Worm (Caenorhabditis elegans): Measurements from ENCODE around the gene ctbp-1.

ctbp-1 gene

DNA sequence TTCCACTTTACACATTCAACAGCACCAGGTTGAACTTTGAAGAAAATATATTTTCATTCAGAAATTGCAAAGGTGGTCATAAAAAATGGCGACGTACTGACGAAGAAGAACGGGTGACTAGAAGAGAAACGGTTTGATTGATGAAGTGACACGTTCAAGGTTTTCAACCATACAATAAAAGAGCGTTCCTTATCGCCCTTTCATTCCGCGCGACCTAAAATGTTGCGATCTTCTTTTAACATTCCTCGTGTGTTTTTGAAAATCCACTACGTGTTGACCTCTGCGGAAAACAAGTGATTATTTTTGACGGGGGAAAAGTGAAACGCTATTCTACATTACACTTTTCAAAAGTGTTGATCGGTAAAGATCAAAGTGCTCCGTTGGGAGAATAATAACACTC, 34.4 kb upstream of the ctbp-1 start:
- TF ChIP-seq med-1 (GFP tag; optimal IDR thresholded peaks at IDR 0.05; ENCODE audit: insufficient read depth) = no peak
- TF ChIP-seq ztf-23 (GFP tag; IDR thresholded peaks at IDR 0.05) = no peak
- TF ChIP-seq ztf-29 (GFP tag; IDR thresholded peaks at IDR 0.05) = no peak
- no peak for TF ChIP-seq tab-1 (GFP tag; IDR thresholded peaks at IDR 0.05)
- TF ChIP-seq ref-1 (GFP tag; conservative IDR thresholded peaks at IDR 0.05) = no peak
- TF ChIP-seq flt-1 (GFP tag; IDR thresholded peaks at IDR 0.05) = no peak
- no peak for TF ChIP-seq klf-2 (GFP tag; conservative IDR thresholded peaks at IDR 0.05)
- no peak for TF ChIP-seq T22C8.4 (GFP tag; IDR thresholded peaks at IDR 0.05)
- TF ChIP-seq cog-1 (tag; optimal IDR thresholded peaks at IDR 0.05) = no peak

ce11 chrX:5829175-5829574, 33.3 kb upstream of the ctbp-1 start, which contains the start of gene acp-5:
acp-5 (plus strand) TSS chrX:5829435.
- no peak for TF ChIP-seq ztf-23 (GFP tag; IDR thresholded peaks at IDR 0.05)
- TF ChIP-seq T22C8.4 (GFP tag; IDR thresholded peaks at IDR 0.05) = no peak
- TF ChIP-seq ztf-29 (GFP tag; IDR thresholded peaks at IDR 0.05) = no peak
- TF ChIP-seq cog-1 (tag; optimal IDR thresholded peaks at IDR 0.05) = no peak
- no peak for TF ChIP-seq ref-1 (GFP tag; conservative IDR thresholded peaks at IDR 0.05)
- TF ChIP-seq klf-2 (GFP tag; conservative IDR thresholded peaks at IDR 0.05) = no peak
- TF ChIP-seq med-1 (GFP tag; optimal IDR thresholded peaks at IDR 0.05; ENCODE audit: insufficient read depth) = no peak
- no peak for TF ChIP-seq flt-1 (GFP tag; IDR thresholded peaks at IDR 0.05)
- TF ChIP-seq tab-1 (GFP tag; IDR thresholded peaks at IDR 0.05) = no peak

ce11 chrX:5831827-5832226, 30.7 kb upstream of the ctbp-1 start:
- no peak for TF ChIP-seq T22C8.4 (GFP tag; IDR thresholded peaks at IDR 0.05)
- no peak for TF ChIP-seq flt-1 (GFP tag; IDR thresholded peaks at IDR 0.05)
- TF ChIP-seq ref-1 (GFP tag; conservative IDR thresholded peaks at IDR 0.05) = no peak
- no peak for TF ChIP-seq klf-2 (GFP tag; conservative IDR thresholded peaks at IDR 0.05)
- TF ChIP-seq tab-1 (GFP tag; IDR thresholded peaks at IDR 0.05) = no peak
- TF ChIP-seq cog-1 (tag; optimal IDR thresholded peaks at IDR 0.05) = no peak
- TF ChIP-seq ztf-29 (GFP tag; IDR thresholded peaks at IDR 0.05) = no peak
- TF ChIP-seq med-1 (GFP tag; optimal IDR thresholded peaks at IDR 0.05; ENCODE audit: insufficient read depth) = no peak
- TF ChIP-seq ztf-23 (GFP tag; IDR thresholded peaks at IDR 0.05) = no peak

ce11 chrX:5834581-5835481, 27.7 kb upstream of the ctbp-1 start, which contains the start of gene F13D11.4:
F13D11.4 (minus strand) TSS chrX:5834805.
- TF ChIP-seq med-1 (GFP tag; optimal IDR thresholded peaks at IDR 0.05; ENCODE audit: insufficient read depth) = no peak
- TF ChIP-seq T22C8.4 (GFP tag; IDR thresholded peaks at IDR 0.05) = no peak
- no peak for TF ChIP-seq ztf-29 (GFP tag; IDR thresholded peaks at IDR 0.05)
- no peak for TF ChIP-seq ztf-23 (GFP tag; IDR thresholded peaks at IDR 0.05)
- no peak for TF ChIP-seq ref-1 (GFP tag; conservative IDR thresholded peaks at IDR 0.05)

ce11 chrX:5836527-5836926, 26.0 kb upstream of the ctbp-1 start:
- TF ChIP-seq klf-2 (GFP tag; conservative IDR thresholded peaks at IDR 0.05) = no peak
- no peak for TF ChIP-seq tab-1 (GFP tag; IDR thresholded peaks at IDR 0.05)
- TF ChIP-seq T22C8.4 (GFP tag; IDR thresholded peaks at IDR 0.05) = no peak
- no peak for TF ChIP-seq med-1 (GFP tag; optimal IDR thresholded peaks at IDR 0.05; ENCODE audit: insufficient read depth)
- no peak for TF ChIP-seq cog-1 (tag; optimal IDR thresholded peaks at IDR 0.05)
- no peak for TF ChIP-seq flt-1 (GFP tag; IDR thresholded peaks at IDR 0.05)
- no peak for TF ChIP-seq ztf-29 (GFP tag; IDR thresholded peaks at IDR 0.05)
- no peak for TF ChIP-seq ztf-23 (GFP tag; IDR thresholded peaks at IDR 0.05)
- no peak for TF ChIP-seq ref-1 (GFP tag; conservative IDR thresholded peaks at IDR 0.05)

DNA sequence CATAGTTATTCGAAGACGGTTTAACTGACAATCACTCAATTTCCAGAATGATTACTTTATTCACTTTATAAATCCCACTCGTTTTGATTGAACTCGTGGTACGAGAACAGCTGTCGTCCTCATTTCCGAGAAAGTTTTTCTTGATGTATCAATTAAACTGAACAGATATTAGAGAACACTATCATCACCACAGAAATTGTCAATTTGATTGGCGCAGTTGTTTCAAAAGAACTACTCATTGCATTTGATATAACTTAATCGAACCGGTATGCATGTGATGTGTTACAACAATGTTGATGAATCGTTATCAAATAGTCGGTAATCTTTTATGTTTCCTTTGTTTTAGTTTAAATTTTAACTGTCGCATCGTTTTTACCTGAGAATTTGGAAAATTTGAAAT, 25.5 kb upstream of the ctbp-1 start:
- TF ChIP-seq ztf-23 (GFP tag; IDR thresholded peaks at IDR 0.05) = no peak
- no peak for TF ChIP-seq med-1 (GFP tag; optimal IDR thresholded peaks at IDR 0.05; ENCODE audit: insufficient read depth)
- no peak for TF ChIP-seq flt-1 (GFP tag; IDR thresholded peaks at IDR 0.05)
- no peak for TF ChIP-seq ztf-29 (GFP tag; IDR thresholded peaks at IDR 0.05)
- no peak for TF ChIP-seq klf-2 (GFP tag; conservative IDR thresholded peaks at IDR 0.05)
- TF ChIP-seq tab-1 (GFP tag; IDR thresholded peaks at IDR 0.05) = no peak
- no peak for TF ChIP-seq T22C8.4 (GFP tag; IDR thresholded peaks at IDR 0.05)
- TF ChIP-seq cog-1 (tag; optimal IDR thresholded peaks at IDR 0.05) = no peak
- no peak for TF ChIP-seq ref-1 (GFP tag; conservative IDR thresholded peaks at IDR 0.05)

DNA sequence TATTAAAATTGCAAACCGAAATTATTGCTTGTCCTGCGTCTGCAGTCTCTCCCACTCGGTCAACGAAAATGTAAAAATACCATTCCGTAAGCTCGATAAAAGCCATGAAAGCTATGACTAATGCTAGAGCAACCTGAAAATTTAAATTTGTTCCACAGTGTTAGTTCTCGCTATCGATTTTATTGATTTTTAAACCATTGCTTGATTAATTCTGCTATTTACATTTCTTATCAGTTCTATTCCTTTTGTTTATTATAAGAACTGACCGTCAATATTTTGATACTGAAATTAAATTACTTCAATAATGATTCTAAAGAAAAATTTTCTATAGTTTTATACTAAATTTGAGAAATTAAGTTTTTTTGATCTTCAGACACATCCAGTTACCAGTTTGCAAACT, 23.4 kb upstream of the ctbp-1 start:
- TF ChIP-seq cog-1 (tag; optimal IDR thresholded peaks at IDR 0.05) = no peak
- no peak for TF ChIP-seq ztf-23 (GFP tag; IDR thresholded peaks at IDR 0.05)
- no peak for TF ChIP-seq med-1 (GFP tag; optimal IDR thresholded peaks at IDR 0.05; ENCODE audit: insufficient read depth)
- TF ChIP-seq tab-1 (GFP tag; IDR thresholded peaks at IDR 0.05) = no peak
- no peak for TF ChIP-seq flt-1 (GFP tag; IDR thresholded peaks at IDR 0.05)
- no peak for TF ChIP-seq ref-1 (GFP tag; conservative IDR thresholded peaks at IDR 0.05)
- TF ChIP-seq klf-2 (GFP tag; conservative IDR thresholded peaks at IDR 0.05) = no peak
- no peak for TF ChIP-seq T22C8.4 (GFP tag; IDR thresholded peaks at IDR 0.05)
- TF ChIP-seq ztf-29 (GFP tag; IDR thresholded peaks at IDR 0.05) = no peak

DNA sequence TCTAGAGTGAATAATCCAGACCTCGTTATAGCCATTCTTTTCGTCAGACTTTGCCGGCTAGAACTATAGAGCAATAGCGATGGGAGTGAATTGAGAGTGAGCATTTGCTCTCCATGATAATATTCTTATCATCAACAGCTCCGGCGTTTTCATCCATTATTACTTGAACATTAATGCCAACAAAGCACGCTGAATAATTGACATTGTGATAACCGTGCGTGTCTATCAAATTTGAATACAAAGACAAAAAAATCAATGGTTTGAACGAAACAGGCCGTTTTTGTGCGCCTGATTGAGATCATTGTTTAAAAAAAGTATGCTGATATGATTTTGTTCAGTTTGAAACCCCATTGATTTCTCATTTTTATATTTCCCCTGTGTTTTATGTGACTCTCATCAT, 22.9 kb upstream of the ctbp-1 start, which contains the start of gene dct-11:
Gene dct-11 (minus strand): TSS at position 136 of the 400 bp plus-strand sequence.
- no peak for TF ChIP-seq cog-1 (tag; optimal IDR thresholded peaks at IDR 0.05)
- TF ChIP-seq flt-1 (GFP tag; IDR thresholded peaks at IDR 0.05) = no peak
- no peak for TF ChIP-seq med-1 (GFP tag; optimal IDR thresholded peaks at IDR 0.05; ENCODE audit: insufficient read depth)
- no peak for TF ChIP-seq ztf-29 (GFP tag; IDR thresholded peaks at IDR 0.05)
- no peak for TF ChIP-seq ref-1 (GFP tag; conservative IDR thresholded peaks at IDR 0.05)
- no peak for TF ChIP-seq klf-2 (GFP tag; conservative IDR thresholded peaks at IDR 0.05)
- no peak for TF ChIP-seq ztf-23 (GFP tag; IDR thresholded peaks at IDR 0.05)
- TF ChIP-seq tab-1 (GFP tag; IDR thresholded peaks at IDR 0.05) = no peak
- TF ChIP-seq T22C8.4 (GFP tag; IDR thresholded peaks at IDR 0.05) = no peak

- TF ChIP-seq klf-2 (GFP tag; conservative IDR thresholded peaks at IDR 0.05) (no peak), ref-1 (GFP tag; conservative IDR thresholded peaks at IDR 0.05) (no peak), med-1 (GFP tag; optimal IDR thresholded peaks at IDR 0.05; ENCODE audit: insufficient read depth) (no peak), ztf-29 (GFP tag; IDR thresholded peaks at IDR 0.05) (no peak), tab-1 (GFP tag; IDR thresholded peaks at IDR 0.05) (no peak), ztf-23 (GFP tag; IDR thresholded peaks at IDR 0.05) (peak; percentile 86), flt-1 (GFP tag; IDR thresholded peaks at IDR 0.05) (peak; percentile 78), T22C8.4 (GFP tag; IDR thresholded peaks at IDR 0.05) (0 out of 2 replicates have a peak, but pooled peaks have one; percentile 30), cog-1 (tag; optimal IDR thresholded peaks at IDR 0.05) (peak; percentile 95)
These were observed 21.4 kb upstream of the ctbp-1 start, which contains the start of gene puf-9 for ce11 chrX:5841060-5841642. puf-9 (plus strand) TSS chrX:5841592.

All from whole organism, midembryonic.